Fruit fly (Drosophila melanogaster) whole organism, adult: ENCODE measurements around the gene Cyp4d1.

Source experiments
- CG7045 ChIP-seq: fragments of 200-800 bp; sonication (Bioruptor generic); optimal IDR thresholded peaks from 2 replicates; lab custom pipeline; 2017; ENCODE audit warnings: missing biosample characterization, mild to moderate bottlenecking, missing genetic modification characterization
- CG7101 ChIP-seq: fragments of 200-800 bp; sonication (Bioruptor generic); optimal IDR thresholded peaks from 2 replicates; lab custom pipeline; 2018; ENCODE audit warnings: missing biosample characterization, mild to moderate bottlenecking, missing genetic modification characterization, moderate library complexity
- Clk ChIP-seq: fragments of 200-800 bp; sonication (Bioruptor generic); optimal IDR thresholded peaks from 2 replicates; lab custom pipeline; 2017; ENCODE audit warnings: missing biosample characterization, missing genetic modification characterization
- Hr96 ChIP-seq: fragments of 200-800 bp; sonication (Bioruptor generic); optimal IDR thresholded peaks from 2 replicates; lab custom pipeline; 2016; ENCODE audit warnings: missing biosample characterization, missing genetic modification characterization
- ovo ChIP-seq: fragments of 200-800 bp; sonication (Bioruptor generic); optimal IDR thresholded peaks from 2 replicates; lab custom pipeline; 2016; ENCODE audit warnings: missing biosample characterization, missing genetic modification characterization
- pad ChIP-seq: fragments of 200-800 bp; sonication (Bioruptor generic); optimal IDR thresholded peaks from 3 replicates; lab custom pipeline; 2017; ENCODE audit warnings: missing biosample characterization, missing genetic modification characterization, mild to moderate bottlenecking, moderate library complexity, missing genetic modification reagents

DNA sequence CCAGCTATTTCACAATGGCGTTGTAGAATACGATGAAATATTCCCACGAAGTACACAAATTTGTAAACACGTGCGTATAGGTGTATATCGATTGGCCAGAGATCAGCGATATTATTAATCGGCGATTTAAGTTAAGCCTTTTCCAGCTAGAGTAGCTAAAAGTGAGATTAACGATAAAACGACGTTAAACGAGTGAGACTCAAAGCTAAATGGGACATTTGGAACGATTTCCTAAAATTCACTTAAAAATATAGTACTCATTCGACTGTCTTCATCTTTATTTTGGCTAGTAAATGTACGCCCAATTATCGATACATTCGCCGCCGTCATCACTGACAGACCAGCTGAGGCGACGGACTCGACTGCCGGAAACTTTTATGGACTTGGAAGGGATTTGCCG is 22.6 kb upstream of the Cyp4d1 start, which contains the start of the genes Nmd3 and CG17776:
- TF ChIP-seq Clk (GFP tag; lab: Kevin White, UChicago) (no peak), ovo (GFP tag; lab: Kevin White, UChicago) (no peak), CG7045 (GFP tag; lab: Kevin White, UChicago) (no peak), pad (no peak), Hr96 (GFP tag; lab: Kevin White, UChicago) (no peak), CG7101 (peak; percentile 24)
